Worm (Caenorhabditis elegans): ENCODE results near the gene sfxn-5.

- TF ChIP-seq him-1 (tag; optimal IDR thresholded peaks at IDR 0.05): no peak
- TF ChIP-seq dao-5 (tag; optimal IDR thresholded peaks at IDR 0.05): no peak
- no peak for TF ChIP-seq W03F9.2 (tag; optimal IDR thresholded peaks at IDR 0.05)
Observed at ce11 chrII:8093914-8094313, 10.9 kb downstream of the sfxn-5 start.
